Worm (Caenorhabditis elegans) whole organism, L2 larva: ENCODE data around the gene svh-5.

Experiments
- C34F6.9 ChIP-seq: fragments of 150-350 bp; optimal IDR thresholded peaks from 2 replicates; lab custom pipeline; 2014; ENCODE audit warnings: missing biosample characterization, missing genetic modification characterization
- F13H6.1 ChIP-seq: sonication (generic microtip); optimal IDR thresholded peaks from 2 replicates; lab custom pipeline; 2016; ENCODE audit warnings: missing genetic modification characterization, missing compliant biosample characterization
- R02D3.7 ChIP-seq: fragments of 150-350 bp; optimal IDR thresholded peaks from 2 replicates; lab custom pipeline; 2014; ENCODE audit warnings: missing biosample characterization, missing genetic modification characterization
- Y55F3AM.14 ChIP-seq: fragments of 200-800 bp; sonication (Bioruptor generic); optimal IDR thresholded peaks from 2 replicates; lab custom pipeline; 2018; ENCODE audit warnings: mild to moderate bottlenecking, missing genetic modification characterization, missing compliant biosample characterization
- ZK546.5 ChIP-seq: sonication (generic microtip); optimal IDR thresholded peaks from 2 replicates; lab custom pipeline; 2017; ENCODE audit warnings: missing biosample characterization, missing genetic modification characterization
- alr-1 ChIP-seq: fragments of 150-350 bp; optimal IDR thresholded peaks from 2 replicates; lab custom pipeline; 2014; ENCODE audit warnings: missing biosample characterization, missing genetic modification characterization
- aly-2 ChIP-seq: fragments of 150-350 bp; optimal IDR thresholded peaks from 2 replicates; lab custom pipeline; 2014; ENCODE audit warnings: missing biosample characterization, missing genetic modification characterization
- ama-1 ChIP-seq: fragments of 150-350 bp; optimal IDR thresholded peaks from 2 replicates; lab custom pipeline; 2018; ENCODE audit warnings: inconsistent platforms
- blmp-1 ChIP-seq: sonication (generic microtip); optimal IDR thresholded peaks from 2 replicates; lab custom pipeline; 2017; ENCODE audit warnings: missing genetic modification characterization, mild to moderate bottlenecking, missing compliant biosample characterization, antibody characterized with exemption, moderate library complexity; ENCODE audit not compliant: insufficient read depth
- ceh-16 ChIP-seq: fragments of 150-350 bp; optimal IDR thresholded peaks from 2 replicates; lab custom pipeline; 2014; ENCODE audit warnings: missing biosample characterization, missing genetic modification characterization
- ceh-82 ChIP-seq: fragments of 150-350 bp; optimal IDR thresholded peaks from 2 replicates; lab custom pipeline; 2014; ENCODE audit warnings: missing biosample characterization, missing genetic modification characterization
- crh-2 ChIP-seq: sonication (generic microtip); optimal IDR thresholded peaks from 2 replicates; lab custom pipeline; 2017; ENCODE audit warnings: missing biosample characterization, missing genetic modification characterization
- dmd-4 ChIP-seq: sonication (generic microtip); optimal IDR thresholded peaks from 2 replicates; lab custom pipeline; 2017; ENCODE audit warnings: missing biosample characterization, missing genetic modification characterization
- egl-27 ChIP-seq: sonication (generic microtip); optimal IDR thresholded peaks from 3 replicates; lab custom pipeline; 2017; ENCODE audit warnings: missing biosample characterization, missing genetic modification reagents, missing genetic modification characterization
- elt-1 ChIP-seq: fragments of 150-350 bp; optimal IDR thresholded peaks from 2 replicates; lab custom pipeline; 2014; ENCODE audit warnings: missing biosample characterization, missing genetic modification characterization
- elt-3 ChIP-seq: sonication (generic microtip); optimal IDR thresholded peaks from 2 replicates; lab custom pipeline; 2017; ENCODE audit warnings: missing biosample characterization, missing genetic modification characterization
- fos-1 ChIP-seq: fragments of 150-350 bp; optimal IDR thresholded peaks from 2 replicates; lab custom pipeline; 2014; ENCODE audit warnings: missing biosample characterization, missing genetic modification characterization
- gmeb-1 ChIP-seq: fragments of 150-350 bp; optimal IDR thresholded peaks from 2 replicates; lab custom pipeline; 2014; ENCODE audit warnings: missing biosample characterization, missing genetic modification characterization
- lin-11 ChIP-seq: fragments of 150-350 bp; sonication (generic microtip); optimal IDR thresholded peaks from 2 replicates; lab custom pipeline; 2014; ENCODE audit warnings: missing biosample characterization, missing genetic modification characterization, inconsistent platforms, mixed read lengths
- lin-13 ChIP-seq: fragments of 150-350 bp; optimal IDR thresholded peaks from 2 replicates; lab custom pipeline; 2014; ENCODE audit warnings: missing biosample characterization, missing genetic modification reagents, missing genetic modification characterization
- lin-39 ChIP-seq: fragments of 150-350 bp; optimal IDR thresholded peaks from 2 replicates; lab custom pipeline; 2014; ENCODE audit warnings: missing biosample characterization, missing genetic modification reagents, missing genetic modification characterization
- lsy-2 ChIP-seq, 2 experiments: fragments of 150-350 bp in 1 of 2; sonication (generic microtip) in 1 of 2; optimal IDR thresholded peaks; 2 replicates each; lab custom pipeline; 2014 to 2017; ENCODE audit warnings: missing biosample characterization in 2 of 2, missing genetic modification characterization in 2 of 2
- mab-5 ChIP-seq: fragments of 150-350 bp; optimal IDR thresholded peaks from 2 replicates; lab custom pipeline; 2014; ENCODE audit warnings: missing biosample characterization, missing genetic modification characterization
- mbf-1 ChIP-seq: sonication (generic microtip); optimal IDR thresholded peaks from 2 replicates; lab custom pipeline; 2017; ENCODE audit warnings: missing biosample characterization, missing genetic modification characterization
- mdl-1 ChIP-seq, 2 experiments: fragments of 150-350 bp in 1 of 2; sonication (generic microtip) in 1 of 2; optimal IDR thresholded peaks; 2 replicates each; lab custom pipeline; 2017; ENCODE audit warnings: missing biosample characterization in 2 of 2, missing genetic modification characterization in 2 of 2
- nhr-10 ChIP-seq: sonication (generic microtip); optimal IDR thresholded peaks from 2 replicates; lab custom pipeline; 2017; ENCODE audit warnings: missing biosample characterization, missing genetic modification characterization
- nhr-11 ChIP-seq: fragments of 150-350 bp; optimal IDR thresholded peaks from 2 replicates; lab custom pipeline; 2014; ENCODE audit warnings: missing biosample characterization, missing genetic modification characterization
- nhr-12 ChIP-seq: fragments of 150-350 bp; optimal IDR thresholded peaks from 2 replicates; lab custom pipeline; 2014; ENCODE audit warnings: missing biosample characterization, missing genetic modification characterization
- nhr-129 ChIP-seq: fragments of 150-350 bp; optimal IDR thresholded peaks from 2 replicates; lab custom pipeline; 2014; ENCODE audit warnings: missing biosample characterization, missing genetic modification characterization
- nhr-21 ChIP-seq: fragments of 150-350 bp; optimal IDR thresholded peaks from 2 replicates; lab custom pipeline; 2014; ENCODE audit warnings: missing biosample characterization, missing genetic modification characterization
- nhr-23 ChIP-seq: fragments of 150-350 bp; optimal IDR thresholded peaks from 2 replicates; lab custom pipeline; 2014; ENCODE audit warnings: missing biosample characterization, missing genetic modification reagents, missing genetic modification characterization
- nhr-237 ChIP-seq: fragments of 150-350 bp; optimal IDR thresholded peaks from 2 replicates; lab custom pipeline; 2014; ENCODE audit warnings: missing biosample characterization, missing genetic modification characterization
- nhr-25 ChIP-seq: fragments of 150-350 bp; sonication (generic microtip); optimal IDR thresholded peaks from 3 replicates; lab custom pipeline; 2014; ENCODE audit warnings: missing biosample characterization, missing genetic modification characterization
- nhr-6 ChIP-seq: fragments of 150-350 bp; optimal IDR thresholded peaks from 2 replicates; lab custom pipeline; 2014; ENCODE audit warnings: missing biosample characterization, missing genetic modification characterization
- nhr-77 ChIP-seq: fragments of 150-350 bp; optimal IDR thresholded peaks from 2 replicates; lab custom pipeline; 2014; ENCODE audit warnings: missing biosample characterization, missing genetic modification characterization
- peb-1 ChIP-seq: fragments of 150-350 bp; optimal IDR thresholded peaks from 2 replicates; lab custom pipeline; 2014; ENCODE audit warnings: missing biosample characterization, missing genetic modification characterization
- sem-4 ChIP-seq: fragments of 150-350 bp; optimal IDR thresholded peaks from 2 replicates; lab custom pipeline; 2014; ENCODE audit warnings: missing biosample characterization, missing genetic modification reagents, missing genetic modification characterization
- skn-1 ChIP-seq: sonication (generic microtip); optimal IDR thresholded peaks from 2 replicates; lab custom pipeline; 2017; ENCODE audit warnings: missing biosample characterization, missing genetic modification characterization
- sma-3 ChIP-seq: sonication (generic microtip); optimal IDR thresholded peaks from 2 replicates; lab custom pipeline; 2016; ENCODE audit warnings: missing genetic modification reagents, missing genetic modification characterization, missing compliant biosample characterization
- sma-9 ChIP-seq, 2 experiments: fragments of 150-350 bp in 1 of 2; sonication (generic microtip) in 1 of 2; optimal IDR thresholded peaks; 2 replicates each; lab custom pipeline; 2014 to 2016; ENCODE audit warnings: missing genetic modification characterization in 2 of 2, mild to moderate bottlenecking in 1 of 2, missing biosample characterization in 1 of 2, missing compliant biosample characterization in 1 of 2, missing genetic modification reagents in 1 of 2, moderate library complexity in 1 of 2
- snpc-4 ChIP-seq: fragments of 150-350 bp; optimal IDR thresholded peaks from 2 replicates; lab custom pipeline; 2014; ENCODE audit warnings: missing biosample characterization, missing genetic modification characterization
- unc-39 ChIP-seq: fragments of 150-350 bp; optimal IDR thresholded peaks from 2 replicates; lab custom pipeline; 2014; ENCODE audit warnings: missing biosample characterization, missing genetic modification characterization
- unc-55 ChIP-seq: fragments of 150-350 bp; sonication (generic microtip); optimal IDR thresholded peaks from 3 replicates; lab custom pipeline; 2014; ENCODE audit warnings: missing biosample characterization, missing genetic modification reagents, missing genetic modification characterization
- unc-62 ChIP-seq: fragments of 150-350 bp; optimal IDR thresholded peaks from 2 replicates; lab custom pipeline; 2014; ENCODE audit warnings: missing biosample characterization, missing genetic modification reagents, missing genetic modification characterization
- zag-1 ChIP-seq: fragments of 150-350 bp; optimal IDR thresholded peaks from 2 replicates; lab custom pipeline; 2014; ENCODE audit warnings: missing biosample characterization, missing genetic modification characterization
- ztf-11 ChIP-seq: sonication (generic microtip); optimal IDR thresholded peaks from 2 replicates; lab custom pipeline; 2017; ENCODE audit warnings: missing biosample characterization, missing genetic modification characterization
- ztf-4 ChIP-seq: fragments of 150-350 bp; optimal IDR thresholded peaks from 2 replicates; lab custom pipeline; 2014; ENCODE audit warnings: missing biosample characterization, missing genetic modification characterization

Gene svh-5

ce11 chrX:15354938-15355337, 22.7 kb downstream of the svh-5 start, which contains the start of gene nfki-1:
Gene nfki-1, plus strand, starts transcription at chrX:15355238.
- TF ChIP-seq nhr-77 (tag; lab: Kevin White, UChicago) (no peak), ztf-4 (tag; lab: Kevin White, UChicago) (no peak), fos-1 (tag; lab: Kevin White, UChicago) (no peak), alr-1 (tag; lab: Kevin White, UChicago) (no peak), mab-5 (tag; lab: Kevin White, UChicago) (no peak)

ce11 chrX:15353874-15354480, 23.6 kb downstream of the svh-5 start:
- TF ChIP-seq nhr-12 (tag; lab: Kevin White, UChicago) (no peak), ztf-4 (tag; lab: Kevin White, UChicago) (peak; percentile 74), mbf-1 (tag; lab: Kevin White, UChicago) (no peak), dmd-4 (tag; lab: Kevin White, UChicago) (no peak), lin-39 (no peak), sma-9 (GFP tag; optimal IDR thresholded peaks at IDR 0.05; lab: Kevin White, UChicago) (peak; percentile 96), sma-9 (tag; optimal IDR thresholded peaks at IDR 0.05; lab: Kevin White, UChicago) (peak; percentile 13), sma-3 (GFP tag; lab: Kevin White, UChicago) (peak; percentile 65), nhr-237 (no peak), peb-1 (tag; lab: Kevin White, UChicago) (peak; percentile 85), lin-11 (tag; lab: Kevin White, UChicago) (peak; percentile 58), C34F6.9 (peak; percentile 95), gmeb-1 (tag; lab: Kevin White, UChicago) (peak; percentile 15), nhr-25 (peak; percentile 80), unc-62 (peak; percentile 37), elt-3 (tag; lab: Kevin White, UChicago) (no peak), unc-39 (tag; lab: Kevin White, UChicago) (peak; percentile 22), zag-1 (tag; lab: Kevin White, UChicago) (peak; percentile 94), blmp-1 (tag; lab: Kevin White, UChicago) (peak; percentile 91), snpc-4 (peak; percentile 50), R02D3.7 (tag; lab: Kevin White, UChicago) (no peak), F13H6.1 (tag; lab: Kevin White, UChicago) (peak; percentile 95), ceh-16 (tag; lab: Kevin White, UChicago) (peak; percentile 13), sem-4 (tag; lab: Kevin White, UChicago) (peak; percentile 78), nhr-10 (tag; lab: Kevin White, UChicago) (no peak), nhr-129 (peak; percentile 88), mab-5 (tag; lab: Kevin White, UChicago) (no peak), ZK546.5 (no peak), nhr-6 (tag; lab: Kevin White, UChicago) (peak; percentile 78), lin-13 (GFP tag; lab: Kevin White, UChicago) (peak; percentile 61), egl-27 (tag; lab: Kevin White, UChicago) (peak; percentile 97), nhr-23 (tag; lab: Kevin White, UChicago) (no peak), lsy-2 (tag; optimal IDR thresholded peaks at IDR 0.05; lab: Kevin White, UChicago) (peak; percentile 59 to 83), fos-1 (tag; lab: Kevin White, UChicago) (peak; percentile 67), nhr-77 (tag; lab: Kevin White, UChicago) (peak; percentile 8), unc-55 (GFP tag; lab: Kevin White, UChicago) (peak; percentile 96), crh-2 (tag; lab: Kevin White, UChicago) (peak; percentile 92), mdl-1 (tag; optimal IDR thresholded peaks at IDR 0.05; lab: Kevin White, UChicago) (peak; percentile 88 to 93), elt-1 (tag; lab: Kevin White, UChicago) (no peak), skn-1 (tag; lab: Kevin White, UChicago) (peak; percentile 73), nhr-21 (tag; lab: Kevin White, UChicago) (peak; percentile 88), aly-2 (no peak), nhr-11 (no peak), Y55F3AM.14 (GFP tag; lab: Kevin White, UChicago) (peak; percentile 96), ama-1 (peak; percentile 6), ztf-11 (tag; lab: Kevin White, UChicago) (no peak), ceh-82 (tag; lab: Kevin White, UChicago) (no peak)
- TF ChIP-seq, all 48 proteins: peak for 30
